Worm (Caenorhabditis elegans): ENCODE results near the gene F52H3.6.
"Not testable (repeated sequence)": the region's sequence is repeated elsewhere in the genome, so short reads cannot be mapped to it uniquely, and the experiment has no call there.

Gene F52H3.6

DNA sequence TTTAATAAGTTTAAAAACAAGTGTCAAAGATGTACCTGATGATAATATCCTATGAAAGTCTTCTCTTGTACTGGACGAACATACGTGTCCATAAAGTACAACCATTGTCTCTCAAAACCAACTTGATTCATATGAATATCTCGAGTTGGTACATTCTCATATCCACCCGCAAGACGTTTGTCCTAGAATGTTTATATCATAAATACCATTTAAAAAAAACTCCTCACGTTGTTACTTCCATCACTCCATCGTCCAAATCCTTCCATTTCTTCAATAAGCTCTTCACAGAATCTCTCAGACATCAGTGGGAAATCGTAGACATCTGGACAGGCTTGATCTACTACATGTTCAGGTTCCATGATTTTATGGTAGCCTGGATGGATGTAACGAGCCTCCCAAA, 7.2 kb upstream of the F52H3.6 start:
- TF ChIP-seq nhr-23 (tag; optimal IDR thresholded peaks at IDR 0.05), result no peak
- no peak for TF ChIP-seq sem-4 (tag; optimal IDR thresholded peaks at IDR 0.05)
- no peak for TF ChIP-seq ztf-4 (tag; optimal IDR thresholded peaks at IDR 0.05)
- TF ChIP-seq nhr-129 (tag; optimal IDR thresholded peaks at IDR 0.05), result no peak
- TF ChIP-seq elt-1 (tag; optimal IDR thresholded peaks at IDR 0.05), result no peak
- no peak for TF ChIP-seq lin-11 (tag; optimal IDR thresholded peaks at IDR 0.05)
- TF ChIP-seq dmd-4 (tag; optimal IDR thresholded peaks at IDR 0.05), result no peak
- TF ChIP-seq zag-1 (tag; optimal IDR thresholded peaks at IDR 0.05), result no peak
- no peak for TF ChIP-seq R02D3.7 (tag; optimal IDR thresholded peaks at IDR 0.05)
- no peak for TF ChIP-seq nhr-21 (tag; optimal IDR thresholded peaks at IDR 0.05)

DNA sequence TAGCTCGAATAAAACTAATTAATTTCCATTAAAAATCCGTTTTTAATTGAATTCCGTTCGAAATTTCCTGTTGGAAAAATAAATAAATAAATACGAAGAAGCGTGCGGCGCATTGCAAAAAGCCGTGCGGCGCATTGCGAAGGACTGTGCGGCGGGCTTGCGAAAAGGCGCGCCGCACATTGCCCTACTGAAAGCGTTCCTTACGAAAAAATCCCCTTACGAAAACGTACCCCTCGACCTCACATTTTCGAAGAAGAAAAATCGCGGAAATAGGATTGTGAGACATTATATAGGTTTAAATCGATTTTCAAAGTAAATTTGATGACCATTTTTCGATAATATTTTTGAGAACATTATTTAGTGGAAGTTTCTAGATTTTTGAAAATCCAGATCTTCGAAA, 6.5 kb upstream of the F52H3.6 start:
- TF ChIP-seq lsy-2 (tag; optimal IDR thresholded peaks at IDR 0.05), result peak in 1 of 2 experiments; percentile 27

DNA sequence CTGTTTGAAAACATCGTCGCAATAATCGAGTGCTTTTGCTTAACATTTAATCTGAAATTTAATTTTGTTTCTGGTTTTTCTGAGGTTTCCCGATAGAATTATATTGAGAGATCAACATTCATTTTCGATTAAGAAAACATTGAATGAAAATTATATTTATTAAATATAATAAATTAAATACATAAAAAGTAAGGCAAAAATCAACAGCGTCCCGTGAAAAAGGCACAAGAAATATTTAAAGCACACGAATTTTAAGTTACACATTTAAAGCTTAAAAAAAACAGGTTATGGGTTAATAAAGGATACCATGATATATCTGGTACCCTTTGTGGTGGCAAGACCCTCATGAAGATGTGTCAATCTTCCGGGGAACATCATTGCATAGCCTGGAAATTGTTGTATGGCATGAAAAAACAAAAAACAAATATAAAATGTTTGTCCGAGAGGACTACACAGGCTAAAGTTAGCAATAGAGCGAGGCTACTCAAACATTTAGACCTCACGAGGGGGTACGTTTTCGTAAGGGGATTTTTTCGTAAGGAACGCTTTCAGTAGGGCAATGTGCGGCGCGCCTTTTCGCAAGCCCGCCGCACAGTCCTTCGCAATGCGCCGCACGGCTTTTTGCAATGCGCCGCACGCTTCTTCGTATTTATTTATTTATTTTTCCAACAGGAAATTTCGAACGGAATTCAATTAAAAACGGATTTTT, 5.1 kb upstream of the F52H3.6 start, which contains the start of gene mtcu-2:
mtcu-2 (minus strand) TSS at position 51 of the 709 bp plus-strand sequence.
- TF ChIP-seq crh-2 (tag; optimal IDR thresholded peaks at IDR 0.05), result peak; percentile 64
- TF ChIP-seq mdl-1 (tag; optimal IDR thresholded peaks at IDR 0.05), result peak in 1 of 2 experiments; percentile 25
- peak; percentile 89 for TF ChIP-seq sma-9 (GFP tag; optimal IDR thresholded peaks at IDR 0.05)
- not testable (repeated sequence) for TF ChIP-seq sma-9 (tag; optimal IDR thresholded peaks at IDR 0.05)
- TF ChIP-seq zag-1 (tag; optimal IDR thresholded peaks at IDR 0.05), result peak; percentile 43
- peak; percentile 71 for TF ChIP-seq nhr-21 (tag; optimal IDR thresholded peaks at IDR 0.05)
- TF ChIP-seq lsy-2 (tag; optimal IDR thresholded peaks at IDR 0.05), result peak; percentile 63 to 85
- peak; percentile 85 for TF ChIP-seq nhr-25 (tag; optimal IDR thresholded peaks at IDR 0.05)
- TF ChIP-seq fos-1 (tag; optimal IDR thresholded peaks at IDR 0.05), result peak; percentile 42
- peak; percentile 46 for TF ChIP-seq ztf-4 (tag; optimal IDR thresholded peaks at IDR 0.05)
- TF ChIP-seq sem-4 (tag; optimal IDR thresholded peaks at IDR 0.05), result peak; percentile 9
- peak; percentile 74 for TF ChIP-seq C34F6.9 (tag; optimal IDR thresholded peaks at IDR 0.05)
- TF ChIP-seq nhr-129 (tag; optimal IDR thresholded peaks at IDR 0.05), result peak; percentile 80
- peak; percentile 75 for TF ChIP-seq lin-13 (GFP tag; optimal IDR thresholded peaks at IDR 0.05)
- TF ChIP-seq gmeb-1 (tag; optimal IDR thresholded peaks at IDR 0.05), result peak; percentile 75
- peak; percentile 91 for TF ChIP-seq sma-3 (GFP tag; optimal IDR thresholded peaks at IDR 0.05)
- TF ChIP-seq nhr-6 (tag; optimal IDR thresholded peaks at IDR 0.05), result peak; percentile 78
- TF ChIP-seq unc-55 (GFP tag; optimal IDR thresholded peaks at IDR 0.05), result peak; percentile 85
- peak; percentile 79 for TF ChIP-seq egl-27 (tag; optimal IDR thresholded peaks at IDR 0.05)
- peak; percentile 90 for TF ChIP-seq F13H6.1 (tag; optimal IDR thresholded peaks at IDR 0.05)
- TF ChIP-seq mab-5 (tag; optimal IDR thresholded peaks at IDR 0.05), result peak; percentile 48

DNA sequence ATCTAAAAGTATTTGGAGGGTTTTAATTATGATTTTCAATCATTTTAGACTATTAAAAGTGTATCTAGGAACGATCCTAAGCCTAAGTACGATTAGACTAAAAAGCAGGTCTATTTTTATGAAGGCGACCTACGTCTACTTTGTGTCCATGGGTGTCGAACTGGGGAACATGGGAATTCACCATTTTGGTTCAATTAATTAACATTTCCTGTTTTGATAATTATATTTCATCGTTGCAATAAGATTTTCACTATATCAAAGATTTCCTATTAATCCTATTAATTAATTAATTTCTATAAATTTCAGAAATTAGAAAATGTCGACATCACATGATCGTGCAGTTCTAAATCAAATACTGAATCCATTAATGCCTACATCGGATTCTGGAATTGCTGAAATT, 1.7 kb upstream of the F52H3.6 start, which contains the start of gene ttc-36:
ttc-36 (plus strand) TSS at position 301 of the 400 bp plus-strand sequence.
- TF ChIP-seq crh-2 (tag; optimal IDR thresholded peaks at IDR 0.05) (no peak), Y55F3AM.14 (GFP tag; optimal IDR thresholded peaks at IDR 0.05) (no peak), R02D3.7 (tag; optimal IDR thresholded peaks at IDR 0.05) (no peak), lin-39 (tag; optimal IDR thresholded peaks at IDR 0.05) (no peak), sma-9 (GFP tag; optimal IDR thresholded peaks at IDR 0.05) (no peak), sma-9 (tag; optimal IDR thresholded peaks at IDR 0.05) (no peak), ztf-1 (GFP tag; conservative IDR thresholded peaks at IDR 0.05) (no peak), F13H6.1 (tag; optimal IDR thresholded peaks at IDR 0.05) (no peak), lin-13 (GFP tag; optimal IDR thresholded peaks at IDR 0.05) (no peak), snpc-4 (tag; optimal IDR thresholded peaks at IDR 0.05) (no peak), aly-2 (tag; optimal IDR thresholded peaks at IDR 0.05) (no peak), alr-1 (tag; optimal IDR thresholded peaks at IDR 0.05) (no peak), nhr-10 (tag; optimal IDR thresholded peaks at IDR 0.05) (no peak), ztf-4 (tag; optimal IDR thresholded peaks at IDR 0.05) (no peak), mdl-1 (tag; optimal IDR thresholded peaks at IDR 0.05) (no peak)

DNA sequence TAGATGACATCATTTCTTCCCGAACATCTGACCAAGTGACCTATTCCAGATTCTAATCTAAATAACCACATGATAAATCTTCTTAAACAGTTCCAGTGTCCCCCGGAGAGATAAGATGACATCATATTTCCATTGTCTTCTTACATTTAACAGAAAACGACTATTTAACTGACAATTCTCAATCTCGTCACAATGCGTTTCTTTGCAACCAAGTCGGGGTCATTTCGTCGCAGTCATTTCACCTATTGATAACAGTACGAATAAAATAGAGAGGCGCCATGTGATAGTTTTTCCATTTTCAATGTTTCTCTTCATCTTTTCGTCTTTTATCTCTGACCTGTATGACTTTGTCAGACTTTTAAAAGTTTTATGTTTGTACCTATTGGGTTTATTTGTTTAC, 822 bp upstream of the F52H3.6 start:
- no peak for TF ChIP-seq ZK546.5 (tag; optimal IDR thresholded peaks at IDR 0.05)
- no peak for TF ChIP-seq unc-39 (tag; optimal IDR thresholded peaks at IDR 0.05)
- no peak for TF ChIP-seq skn-1 (tag; optimal IDR thresholded peaks at IDR 0.05)
- TF ChIP-seq C34F6.9 (tag; optimal IDR thresholded peaks at IDR 0.05), result no peak
- TF ChIP-seq lin-11 (tag; optimal IDR thresholded peaks at IDR 0.05), result no peak
- TF ChIP-seq sma-9 (GFP tag; optimal IDR thresholded peaks at IDR 0.05), result peak; percentile 76
- TF ChIP-seq sma-9 (tag; optimal IDR thresholded peaks at IDR 0.05), result no peak
- peak; percentile 54 for TF ChIP-seq nhr-21 (tag; optimal IDR thresholded peaks at IDR 0.05)
- TF ChIP-seq nhr-23 (tag; optimal IDR thresholded peaks at IDR 0.05), result no peak
- TF ChIP-seq nhr-12 (tag; optimal IDR thresholded peaks at IDR 0.05), result no peak
- no peak for TF ChIP-seq nhr-10 (tag; optimal IDR thresholded peaks at IDR 0.05)
- no peak for TF ChIP-seq alr-1 (tag; optimal IDR thresholded peaks at IDR 0.05)
- TF ChIP-seq crh-2 (tag; optimal IDR thresholded peaks at IDR 0.05), result peak; percentile 52
- TF ChIP-seq nhr-25 (tag; optimal IDR thresholded peaks at IDR 0.05), result peak; percentile 54
- TF ChIP-seq nhr-11 (tag; optimal IDR thresholded peaks at IDR 0.05), result no peak
- no peak for TF ChIP-seq ceh-82 (tag; optimal IDR thresholded peaks at IDR 0.05)
- no peak for TF ChIP-seq dmd-4 (tag; optimal IDR thresholded peaks at IDR 0.05)
- no peak for TF ChIP-seq zag-1 (tag; optimal IDR thresholded peaks at IDR 0.05)
- no peak for TF ChIP-seq ceh-16 (tag; optimal IDR thresholded peaks at IDR 0.05)
- TF ChIP-seq lin-39 (tag; optimal IDR thresholded peaks at IDR 0.05), result no peak
- no peak for TF ChIP-seq Y55F3AM.14 (GFP tag; optimal IDR thresholded peaks at IDR 0.05)
- TF ChIP-seq peb-1 (tag; optimal IDR thresholded peaks at IDR 0.05), result no peak
- no peak for TF ChIP-seq elt-1 (tag; optimal IDR thresholded peaks at IDR 0.05)
- TF ChIP-seq mab-5 (tag; optimal IDR thresholded peaks at IDR 0.05), result no peak
- no peak for TF ChIP-seq unc-55 (GFP tag; optimal IDR thresholded peaks at IDR 0.05)
- TF ChIP-seq ama-1 (optimal IDR thresholded peaks at IDR 0.05), result no peak
- TF ChIP-seq sem-4 (tag; optimal IDR thresholded peaks at IDR 0.05), result no peak

All from whole organism, L2 larva.